Fruit fly (Drosophila melanogaster) S2 (cell line): Measurements from ENCODE around the gene CG3546.

Experiments used
- CG8478 ChIP-seq: fragments of >200 bp; optimal IDR thresholded peaks from 2 replicates; lab custom pipeline; 2018
- CTCF ChIP-seq, 2 experiments: fragments of >200 bp; optimal IDR thresholded peaks; 2 replicates each; lab custom pipeline; 2018

DNA sequence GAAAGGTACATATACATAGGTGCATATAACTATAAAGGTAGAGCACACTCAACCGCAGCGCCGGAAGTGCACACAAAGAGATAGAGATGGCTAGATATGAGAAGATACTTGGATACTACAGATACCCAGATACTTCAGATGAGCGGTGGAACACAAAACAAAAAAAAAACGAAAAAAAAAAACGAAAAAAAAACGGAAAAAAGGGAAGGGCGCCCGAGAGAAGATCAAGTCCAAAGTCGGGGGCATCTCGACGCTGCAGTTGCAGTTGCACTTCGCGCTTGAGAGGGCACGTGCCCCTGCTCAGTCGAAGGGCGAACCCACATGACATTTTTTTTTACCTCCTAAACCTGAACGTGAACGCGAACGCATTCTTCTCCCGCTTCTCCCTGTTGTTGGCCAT lies 6.1 kb downstream of the CG3546 start:
- TF ChIP-seq CG8478 (lab: Kevin White, UChicago) (no peak), CTCF (optimal IDR thresholded peaks at IDR 0.05; lab: Kevin White, UChicago) (no peak)
